Fruit fly (Drosophila melanogaster) S2 (cell line): ENCODE results near the gene mino.
"Not testable (repeated sequence)": the region's sequence is repeated elsewhere in the genome, so short reads cannot be mapped to it uniquely, and the experiment has no call there.

Experiments
- CG8478 ChIP-seq: fragments of >200 bp; optimal IDR thresholded peaks from 2 replicates; lab custom pipeline; 2018
- CTCF ChIP-seq, 2 experiments: fragments of >200 bp; optimal IDR thresholded peaks; 2 replicates each; lab custom pipeline; 2018

mino gene

DNA sequence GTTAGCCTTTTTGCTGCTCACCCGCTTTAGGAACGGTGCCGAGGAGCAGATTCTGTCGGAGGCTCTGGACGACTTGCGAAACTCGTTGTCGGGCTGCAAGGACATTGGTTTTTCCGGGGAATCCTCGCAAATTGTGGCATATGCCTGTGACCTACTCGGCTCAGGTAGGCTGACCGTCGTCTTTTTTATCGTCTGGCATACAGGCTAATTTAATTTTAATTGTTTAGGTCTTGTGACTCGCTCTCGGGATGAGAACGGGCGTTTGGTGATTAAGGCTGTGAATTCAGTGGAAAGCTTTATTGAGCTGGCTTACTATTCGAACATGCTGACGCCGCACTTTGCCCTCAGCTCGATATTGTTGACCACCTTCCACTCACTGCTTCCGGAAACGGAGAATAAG, 6.5 kb downstream of the mino start:
- TF ChIP-seq CTCF (optimal IDR thresholded peaks at IDR 0.05; lab: Kevin White, UChicago) (no peak), CG8478 (lab: Kevin White, UChicago) (no peak)

DNA sequence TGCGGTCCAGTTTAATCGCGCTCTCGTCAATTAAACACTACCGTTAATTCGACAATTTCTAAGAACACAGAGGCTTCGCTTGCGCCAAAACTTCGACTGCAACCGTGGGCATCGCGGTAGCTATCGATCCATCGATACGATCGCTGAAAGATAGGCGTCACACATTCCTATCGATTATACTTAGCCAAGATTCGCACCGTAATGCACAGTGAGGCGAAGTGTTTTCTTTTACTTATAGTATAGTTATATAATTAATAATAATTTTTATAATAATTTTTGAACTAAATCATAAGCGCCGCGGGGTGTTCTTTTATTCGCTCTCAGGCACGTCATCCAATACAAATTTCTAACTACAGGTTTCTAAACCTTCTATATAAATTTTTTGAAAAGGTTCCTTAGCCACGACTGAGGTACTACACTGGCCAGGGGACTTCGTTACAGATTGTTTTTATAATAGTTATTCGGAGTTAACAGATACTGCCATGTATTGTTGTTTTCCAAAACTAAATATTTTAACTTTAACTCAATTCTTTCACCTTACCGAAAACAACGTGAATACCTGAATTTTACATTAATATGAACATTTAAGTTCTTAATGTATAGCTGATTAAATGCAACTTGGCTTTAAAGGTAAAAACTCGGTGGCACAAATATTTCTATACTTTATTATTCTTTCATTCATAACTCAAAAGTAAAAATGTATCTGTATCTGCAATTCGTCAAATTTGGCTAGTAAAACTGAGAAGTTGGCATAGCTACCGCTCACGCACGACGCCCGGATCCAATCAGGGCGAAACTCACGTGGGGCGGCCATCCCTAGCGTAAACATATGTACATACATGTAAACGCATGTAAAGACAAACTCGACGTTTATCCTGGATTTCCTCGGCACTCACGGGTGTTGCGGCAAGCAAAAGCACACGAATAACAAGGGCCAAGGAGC, 13.0 kb downstream of the mino start, which contains the start of the genes NSD and BOD1:
NSD (minus strand) TSS at position 102 of the 943 bp plus-strand sequence.
BOD1 (plus strand) TSS at position 494 of the 943 bp plus-strand sequence.
- TF ChIP-seq CG8478 (lab: Kevin White, UChicago) = no peak
- TF ChIP-seq CTCF (optimal IDR thresholded peaks at IDR 0.05; lab: Kevin White, UChicago) = no peak

DNA sequence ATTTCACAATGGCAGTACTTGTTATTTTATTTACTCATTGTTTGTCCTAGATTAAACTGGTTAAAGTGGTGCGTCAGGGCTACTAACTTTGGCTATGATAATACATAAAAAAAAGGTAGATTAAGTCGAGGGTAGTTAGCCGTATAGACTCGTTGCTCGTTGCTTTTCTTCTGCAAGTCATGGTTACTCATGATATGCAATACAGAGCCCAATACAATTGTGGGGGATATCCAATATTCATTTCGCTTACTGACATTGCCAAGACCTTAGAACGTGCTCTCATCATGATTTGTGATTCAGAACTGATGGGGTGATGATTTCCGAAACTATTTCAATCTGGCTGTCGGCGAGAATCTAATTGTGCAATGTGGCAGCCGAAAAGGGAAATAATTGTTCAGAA, 20.4 kb downstream of the mino start:
- TF ChIP-seq CTCF (optimal IDR thresholded peaks at IDR 0.05; lab: Kevin White, UChicago) = no peak
- no peak for TF ChIP-seq CG8478 (lab: Kevin White, UChicago)

DNA sequence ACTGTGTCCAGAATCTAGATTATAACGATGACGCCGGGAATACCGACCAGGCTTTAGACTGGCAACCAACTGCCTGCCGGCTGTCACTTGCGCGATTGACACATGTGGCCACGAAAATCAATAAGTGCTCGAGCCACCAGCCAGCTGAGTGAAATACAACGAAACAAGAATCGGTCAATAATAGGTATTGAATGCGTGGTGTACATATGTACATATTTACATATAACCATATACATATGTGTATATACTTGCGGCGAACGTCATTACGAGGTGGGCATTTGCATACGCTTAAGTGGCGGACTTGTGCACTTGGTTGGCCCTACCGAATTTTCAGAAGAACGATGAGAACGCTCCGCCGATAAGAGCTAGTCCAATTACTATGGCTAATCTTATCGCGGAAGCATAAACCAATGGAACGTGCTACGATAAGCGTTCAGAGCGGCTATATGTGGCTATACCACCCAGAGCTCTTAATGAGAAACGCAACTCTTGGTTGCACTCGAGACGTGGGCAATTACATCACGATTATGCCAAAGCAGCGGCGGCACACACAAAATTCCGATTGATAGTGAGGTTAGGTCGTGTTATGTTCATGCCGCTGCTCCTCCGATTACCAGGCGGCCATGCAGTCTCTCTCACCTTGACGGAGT, 21.7 kb downstream of the mino start:
- no peak for TF ChIP-seq CTCF (optimal IDR thresholded peaks at IDR 0.05; lab: Kevin White, UChicago)
- TF ChIP-seq CG8478 (lab: Kevin White, UChicago) = no peak

DNA sequence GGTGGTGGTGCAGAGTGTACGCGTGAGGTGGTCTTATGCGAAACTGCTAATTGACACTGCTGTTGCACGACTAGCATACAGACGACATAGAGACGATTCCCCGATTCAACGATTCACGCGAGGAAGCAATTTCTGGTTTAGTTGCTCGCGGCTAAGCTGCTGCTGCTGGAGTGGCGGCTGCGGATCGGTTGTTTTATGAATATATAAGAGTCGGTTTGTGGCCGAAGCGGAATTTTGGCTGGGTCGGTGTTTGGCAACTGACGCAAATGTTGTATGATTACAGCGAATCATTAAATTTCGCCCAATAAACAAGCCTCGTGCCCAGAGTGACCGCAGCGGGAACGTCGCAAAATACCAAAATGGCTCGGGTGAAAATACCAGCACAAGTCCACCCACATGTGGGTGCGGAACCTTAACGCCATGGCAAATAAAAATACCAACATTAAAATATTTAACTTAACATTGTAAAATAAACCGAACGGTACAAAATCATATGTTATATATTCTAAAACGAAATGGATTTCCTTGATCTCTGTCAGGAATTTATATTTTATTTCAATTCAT, 22.8 kb downstream of the mino start, which contains the start of gene mfrn:
mfrn (minus strand) TSS at position 340 of the 564 bp plus-strand sequence.
- TF ChIP-seq CG8478 (lab: Kevin White, UChicago) = no peak
- peak in 1 of 2 experiments; percentile 18 for TF ChIP-seq CTCF (optimal IDR thresholded peaks at IDR 0.05; lab: Kevin White, UChicago)

DNA sequence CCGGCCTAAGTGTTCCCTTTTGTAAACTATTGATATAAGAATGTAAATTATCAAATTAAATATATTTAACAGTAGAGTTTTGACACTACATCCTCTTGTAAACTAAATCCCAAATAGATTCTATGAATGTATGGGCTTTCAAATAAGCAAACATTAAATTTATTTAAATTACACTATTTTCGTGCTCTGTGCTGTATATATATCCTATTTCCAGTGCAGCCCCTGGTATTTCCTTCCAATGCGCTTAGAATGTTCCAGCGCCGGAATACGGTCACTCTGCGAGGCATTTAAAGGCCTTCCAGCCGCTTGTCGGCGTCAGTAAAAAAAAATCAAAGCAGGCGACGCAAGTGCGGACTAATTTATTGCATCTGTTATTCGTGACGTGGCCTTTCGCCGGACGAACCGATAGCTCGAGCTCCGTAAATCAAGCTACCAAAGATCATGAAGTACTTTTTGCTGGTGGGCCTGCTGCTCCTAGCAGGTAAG, 23.5 kb downstream of the mino start, which contains the start of gene Gp93:
Gp93 (plus strand) TSS at position 291 of the 486 bp plus-strand sequence.
- TF ChIP-seq CG8478 (lab: Kevin White, UChicago) (no peak), CTCF (optimal IDR thresholded peaks at IDR 0.05; lab: Kevin White, UChicago) (no peak)

DNA sequence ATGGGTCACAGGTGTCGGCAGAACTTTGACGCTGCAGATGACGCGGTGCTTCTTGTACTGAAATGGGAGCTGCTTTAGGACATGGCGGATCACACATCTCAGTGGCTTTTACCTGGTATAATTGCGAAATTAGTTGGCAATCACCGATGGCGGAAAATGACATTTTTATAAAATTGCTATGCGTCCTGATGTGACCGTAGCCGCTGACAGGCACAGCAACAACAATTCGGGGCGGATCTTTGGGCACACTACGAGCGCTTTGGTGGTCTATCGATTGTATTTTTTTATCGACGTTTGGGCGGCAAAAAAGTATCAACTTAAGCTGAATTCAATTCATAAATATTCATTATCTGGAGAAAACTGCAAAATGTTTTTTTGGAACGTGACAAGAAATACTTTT, 28.9 kb downstream of the mino start, which contains the start of gene CG4951:
CG4951 (minus strand) TSS at position 223 of the 400 bp plus-strand sequence.
- TF ChIP-seq CTCF (optimal IDR thresholded peaks at IDR 0.05; lab: Kevin White, UChicago) = no peak
- no peak for TF ChIP-seq CG8478 (lab: Kevin White, UChicago)

DNA sequence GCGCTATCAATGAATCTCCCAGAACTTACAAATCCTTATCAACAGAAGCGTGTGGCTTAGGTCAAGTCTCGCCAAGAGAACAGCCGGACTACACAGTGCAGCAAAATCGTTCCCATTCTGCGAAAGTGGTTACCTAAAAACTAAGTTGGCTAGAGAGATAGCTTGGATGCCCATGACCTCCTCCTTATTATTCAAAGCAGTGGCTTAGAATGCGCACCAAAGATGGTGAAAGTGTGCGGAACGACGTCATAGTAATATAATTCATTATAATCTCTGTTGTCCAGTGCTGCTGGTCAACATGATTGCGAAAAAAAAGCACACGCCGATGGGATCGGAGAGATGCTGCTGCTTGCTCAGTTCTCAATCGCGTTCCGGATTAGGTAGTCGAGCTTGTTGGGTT, 29.5 kb downstream of the mino start, which contains the start of gene Nep7:
Nep7 (plus strand) TSS at position 385 of the 400 bp plus-strand sequence.
- TF ChIP-seq CG8478 (lab: Kevin White, UChicago) (no peak), CTCF (optimal IDR thresholded peaks at IDR 0.05; lab: Kevin White, UChicago) (no peak)

DNA sequence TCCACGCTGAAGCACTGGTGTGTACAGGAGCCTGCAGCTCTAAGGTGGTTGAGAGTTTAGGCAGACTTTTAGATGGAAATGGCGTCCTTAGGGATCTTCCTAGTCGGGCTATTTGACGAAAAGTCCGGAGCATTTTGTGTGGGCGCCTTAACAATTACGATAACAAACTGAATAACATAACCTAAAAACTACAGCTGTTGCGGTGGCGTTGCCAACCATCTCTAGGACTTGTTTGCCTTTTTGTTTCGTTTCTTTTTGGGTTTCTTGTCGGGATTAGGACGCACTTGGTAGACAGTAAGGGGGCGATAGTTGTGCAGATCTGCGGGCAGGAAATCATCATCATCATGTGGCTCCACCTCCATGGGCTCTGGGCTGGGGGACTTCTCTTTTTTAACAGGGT, 33.0 kb downstream of the mino start:
- TF ChIP-seq CTCF (optimal IDR thresholded peaks at IDR 0.05; lab: Kevin White, UChicago) = no peak

DNA sequence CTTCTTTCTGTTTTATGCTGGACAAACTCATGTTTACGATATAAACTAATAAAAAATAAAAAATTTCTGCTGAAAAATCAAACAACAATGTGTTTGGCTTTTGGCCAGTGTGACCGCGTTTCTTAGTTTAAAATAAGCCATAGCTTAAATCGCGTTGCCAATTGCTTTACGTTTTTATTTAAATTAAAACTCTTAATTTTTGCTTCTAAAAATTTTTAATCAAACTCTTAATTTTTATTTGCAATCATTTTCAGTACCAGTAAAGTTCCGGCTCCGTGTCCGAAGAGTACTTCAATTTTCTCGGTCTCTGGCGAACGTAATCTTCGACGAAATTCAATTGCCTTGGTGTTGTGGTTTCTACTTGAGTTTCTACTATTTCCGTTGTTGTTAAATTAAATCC, 34.2 kb downstream of the mino start, which contains the start of the genes CG42487 and CG4884:
CG42487 (minus strand) TSS at position 101 of the 400 bp plus-strand sequence.
CG4884 (minus strand) TSS at position 101 of the 400 bp plus-strand sequence.
- TF ChIP-seq CG8478 (lab: Kevin White, UChicago); CTCF (optimal IDR thresholded peaks at IDR 0.05; lab: Kevin White, UChicago): not testable (repeated sequence)

DNA sequence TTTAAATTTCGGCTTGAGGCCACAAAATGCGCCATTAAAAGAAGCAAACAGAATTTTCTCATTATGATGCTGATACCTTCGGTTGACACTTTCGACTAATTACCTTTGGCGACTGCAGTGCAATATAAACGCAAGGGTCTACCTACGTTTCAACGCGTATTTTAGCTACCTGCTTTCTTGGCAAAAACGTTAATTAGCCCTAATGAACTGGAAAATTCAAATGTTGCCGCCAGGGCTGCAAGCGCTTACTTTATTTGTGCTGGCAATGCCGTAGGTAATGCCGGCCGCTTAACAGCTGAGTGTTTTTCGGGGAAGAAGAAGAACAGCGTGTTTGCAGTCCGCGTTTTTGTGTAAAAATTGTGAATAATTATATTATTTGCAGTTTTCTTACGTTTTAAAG, 35.5 kb downstream of the mino start, which contains the start of gene CG31253:
CG31253 (minus strand) TSS at position 101 of the 400 bp plus-strand sequence.
- not testable (repeated sequence) for TF ChIP-seq CG8478 (lab: Kevin White, UChicago); CTCF (optimal IDR thresholded peaks at IDR 0.05; lab: Kevin White, UChicago)

DNA sequence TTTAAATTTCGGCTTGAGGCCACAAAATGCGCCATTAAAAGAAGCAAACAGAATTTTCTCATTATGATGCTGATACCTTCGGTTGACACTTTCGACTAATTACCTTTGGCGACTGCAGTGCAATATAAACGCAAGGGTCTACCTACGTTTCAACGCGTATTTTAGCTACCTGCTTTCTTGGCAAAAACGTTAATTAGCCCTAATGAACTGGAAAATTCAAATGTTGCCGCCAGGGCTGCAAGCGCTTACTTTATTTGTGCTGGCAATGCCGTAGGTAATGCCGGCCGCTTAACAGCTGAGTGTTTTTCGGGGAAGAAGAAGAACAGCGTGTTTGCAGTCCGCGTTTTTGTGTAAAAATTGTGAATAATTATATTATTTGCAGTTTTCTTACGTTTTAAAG, 38.1 kb downstream of the mino start, which contains the start of the genes CG31131 and CG4849:
CG31131 (minus strand) TSS at position 101 of the 400 bp plus-strand sequence.
CG4849 (plus strand) TSS at position 297 of the 400 bp plus-strand sequence.
- not testable (repeated sequence) for TF ChIP-seq CTCF (optimal IDR thresholded peaks at IDR 0.05; lab: Kevin White, UChicago); CG8478 (lab: Kevin White, UChicago)
